Fruit fly (Drosophila melanogaster): ENCODE results near the gene chif.

The chif gene

DNA sequence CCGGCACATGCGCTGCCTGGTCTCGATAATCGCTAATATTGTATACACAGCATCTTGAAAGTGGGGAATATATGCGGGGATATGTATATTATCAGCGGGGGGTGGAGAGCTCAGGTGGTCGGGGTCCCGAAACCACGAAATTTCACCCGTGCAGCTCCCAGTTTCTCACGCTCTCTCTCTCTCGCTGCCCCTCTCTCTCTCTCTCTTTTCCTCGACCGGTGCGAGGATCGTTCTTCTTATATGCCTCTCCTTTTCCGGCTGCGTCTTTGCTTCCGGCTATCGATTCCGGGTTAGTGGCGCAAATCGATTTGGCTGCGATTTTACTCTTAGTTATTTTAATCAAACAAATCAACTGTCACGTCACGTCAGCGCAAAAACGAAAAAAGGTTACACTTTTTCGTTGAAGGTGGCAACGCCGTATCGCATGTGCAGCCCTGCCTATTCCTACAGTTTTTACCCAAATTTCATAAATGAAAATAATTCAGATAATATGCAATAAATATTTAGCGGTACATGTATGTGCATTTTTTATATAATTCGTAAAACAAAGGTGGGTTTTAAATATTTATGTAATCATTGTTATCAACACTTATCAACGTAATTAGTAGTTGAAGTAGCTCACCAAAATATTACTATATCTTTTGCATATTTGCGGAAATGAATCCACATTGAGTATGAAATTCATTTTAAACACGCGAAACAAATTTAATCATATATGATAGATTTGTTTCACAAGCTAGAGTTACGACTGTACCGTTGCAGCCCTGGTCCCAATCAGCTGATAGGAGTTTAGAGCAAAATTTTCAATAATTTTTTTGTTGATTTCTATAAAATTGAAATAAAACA lies 52.7 kb downstream of the chif start, which contains the start of the genes heix and CG17328 (continued):
- TF ChIP-seq dsx (GFP tag; optimal IDR thresholded peaks at IDR 0.05; ENCODE audit: poor library complexity, severe bottlenecking) (no peak), svp (GFP tag) (peak; percentile 92), OdsH (GFP tag; optimal IDR thresholded peaks at IDR 0.05) (peak; percentile 77), CG6808 (GFP tag; optimal IDR thresholded peaks at IDR 0.05) (no peak), esn (GFP tag; optimal IDR thresholded peaks at IDR 0.05) (peak; percentile 84), Lpt (GFP tag; optimal IDR thresholded peaks at IDR 0.05) (no peak), Sox14 (GFP tag; optimal IDR thresholded peaks at IDR 0.05) (peak; percentile 81), CG3032 (tag; optimal IDR thresholded peaks at IDR 0.05) (peak; percentile 64), CG10631 (GFP tag; optimal IDR thresholded peaks at IDR 0.05) (peak; percentile 80), CG1621 (tag; optimal IDR thresholded peaks at IDR 0.05) (peak; percentile 66), vri (GFP tag; optimal IDR thresholded peaks at IDR 0.05) (no peak), fkh (GFP tag; optimal IDR thresholded peaks at IDR 0.05) (peak; percentile 69)

DNA sequence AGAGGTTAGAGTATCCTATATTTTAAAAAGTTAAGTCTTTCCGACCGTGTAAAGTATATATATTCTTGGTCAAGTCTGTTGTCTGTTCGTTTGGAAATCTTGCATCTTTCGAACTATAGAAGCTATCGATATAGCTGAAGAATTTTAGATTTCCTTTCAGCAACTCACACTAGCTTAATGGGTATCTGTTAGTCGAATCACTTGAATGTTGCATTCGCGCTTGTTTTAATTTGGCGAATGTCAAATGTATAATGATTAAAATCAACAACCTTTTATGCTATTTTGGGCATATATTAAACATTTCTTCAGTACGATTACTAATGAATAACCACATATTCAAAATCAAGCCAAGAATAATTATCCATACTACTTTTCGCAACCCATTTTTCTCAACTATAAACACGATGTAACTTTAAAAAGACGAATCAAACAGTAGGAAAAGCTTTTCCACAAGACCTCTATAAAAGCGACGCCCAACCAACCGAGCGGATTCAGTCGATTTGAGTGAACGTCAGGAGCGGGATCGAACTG lies 58.7 kb downstream of the chif start, which contains the start of gene Cyp303a1:
Gene Cyp303a1 (plus strand): TSS at position 481 of the 531 bp plus-strand sequence.
- no peak for TF ChIP-seq cyc (GFP tag; optimal IDR thresholded peaks at IDR 0.05)

DNA sequence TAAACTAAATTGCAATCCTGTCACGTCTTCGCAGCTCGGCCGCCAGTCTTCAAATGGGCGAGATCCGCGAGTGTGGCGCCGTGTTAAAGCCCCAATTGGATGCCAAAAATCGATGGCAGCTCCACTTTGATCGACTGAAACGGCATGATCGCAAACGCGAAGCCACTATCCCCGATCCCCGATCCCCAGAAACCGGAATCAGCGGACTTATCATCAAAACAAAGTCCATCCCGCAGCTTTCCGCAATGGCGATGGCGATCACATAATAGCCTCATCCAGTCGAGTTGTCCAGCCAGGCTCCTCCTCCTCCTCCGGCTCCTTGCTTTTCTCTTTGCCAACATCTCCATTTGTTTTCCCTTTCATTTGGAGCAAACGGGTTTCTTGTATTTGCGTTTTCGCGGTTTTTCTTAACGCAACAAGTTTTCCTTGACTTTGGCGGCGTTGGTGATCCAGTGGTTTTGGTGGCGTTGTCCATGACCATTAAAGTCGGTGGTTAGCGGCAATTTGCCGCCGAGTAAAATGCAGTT lies 59.4 kb downstream of the chif start, which contains the start of gene CG13258:
Gene CG13258 (minus strand): TSS at position 51 of the 527 bp plus-strand sequence.
- no peak for TF ChIP-seq CG32006 (GFP tag; optimal IDR thresholded peaks at IDR 0.05)
- TF ChIP-seq Ets96B (tag; optimal IDR thresholded peaks at IDR 0.05) = no peak
- TF ChIP-seq Gug (GFP tag; IDR thresholded peaks at IDR 0.05) = no peak
- no peak for TF ChIP-seq Hr39 (GFP tag; optimal IDR thresholded peaks at IDR 0.05)
- TF ChIP-seq CG11762 (GFP tag; optimal IDR thresholded peaks at IDR 0.05; ENCODE audit: insufficient read depth) = no peak
- peak; percentile 35; the same call in 1 of the 3 replicates for TF ChIP-seq CG8119 (GFP tag; IDR thresholded peaks at IDR 0.05)
- peak; percentile 27 for TF ChIP-seq CG6276 (GFP tag; optimal IDR thresholded peaks at IDR 0.05)
- peak; percentile 47; the same call in 1 of the 2 replicates for TF ChIP-seq CG15336 (GFP tag; IDR thresholded peaks at IDR 0.05)
- TF ChIP-seq Blimp-1 (GFP tag; optimal IDR thresholded peaks at IDR 0.05) = peak; percentile 90
- TF ChIP-seq eg (GFP tag; IDR thresholded peaks at IDR 0.05) = 0 out of 3 replicates have a peak, but pooled peaks have one; percentile 24
- TF ChIP-seq Lpt (GFP tag; optimal IDR thresholded peaks at IDR 0.05) = peak; percentile 31
- no peak for TF ChIP-seq Sox102F (GFP tag; optimal IDR thresholded peaks at IDR 0.05)
- no peak for TF ChIP-seq esn (GFP tag; optimal IDR thresholded peaks at IDR 0.05)
